Fruit fly (Drosophila melanogaster): ENCODE measurements around the gene Prp4k.

The Prp4k gene

dm6 chr3L:217480-218118, 6.3 kb upstream of the Prp4k start, which contains the start of gene CG13877:
Gene CG13877, plus strand, starts transcription at chr3L:218068.
- no peak for TF ChIP-seq CTCF (optimal IDR thresholded peaks at IDR 0.05)
- no peak for TF ChIP-seq CG8478 (optimal IDR thresholded peaks at IDR 0.05)

- TF ChIP-seq CTCF (optimal IDR thresholded peaks at IDR 0.05) (no peak), CG8478 (optimal IDR thresholded peaks at IDR 0.05) (no peak)
These were observed 5.1 kb upstream of the Prp4k start, which contains the start of gene Kaz1-ORFB for dm6 chr3L:216325-216724. Gene Kaz1-ORFB, plus strand, starts transcription at chr3L:216625.

dm6 chr3L:212520-212919, 1.3 kb upstream of the Prp4k start, which contains the start of the genes thoc7 and Dis3l2:
Gene thoc7, minus strand, starts transcription at chr3L:212687.
Gene Dis3l2, plus strand, starts transcription at chr3L:212709.
- no peak for TF ChIP-seq CTCF (optimal IDR thresholded peaks at IDR 0.05)
- TF ChIP-seq CG8478 (optimal IDR thresholded peaks at IDR 0.05): no peak

dm6 chr3L:205723-206284, 5.5 kb downstream of the Prp4k start, which contains the start of the genes Gk1 and CG13876:
Gene Gk1, minus strand, starts transcription at chr3L:205844.
Gene CG13876, plus strand, starts transcription at chr3L:206134.
- TF ChIP-seq CG8478 (optimal IDR thresholded peaks at IDR 0.05) (no peak), CTCF (optimal IDR thresholded peaks at IDR 0.05) (no peak)

DNA sequence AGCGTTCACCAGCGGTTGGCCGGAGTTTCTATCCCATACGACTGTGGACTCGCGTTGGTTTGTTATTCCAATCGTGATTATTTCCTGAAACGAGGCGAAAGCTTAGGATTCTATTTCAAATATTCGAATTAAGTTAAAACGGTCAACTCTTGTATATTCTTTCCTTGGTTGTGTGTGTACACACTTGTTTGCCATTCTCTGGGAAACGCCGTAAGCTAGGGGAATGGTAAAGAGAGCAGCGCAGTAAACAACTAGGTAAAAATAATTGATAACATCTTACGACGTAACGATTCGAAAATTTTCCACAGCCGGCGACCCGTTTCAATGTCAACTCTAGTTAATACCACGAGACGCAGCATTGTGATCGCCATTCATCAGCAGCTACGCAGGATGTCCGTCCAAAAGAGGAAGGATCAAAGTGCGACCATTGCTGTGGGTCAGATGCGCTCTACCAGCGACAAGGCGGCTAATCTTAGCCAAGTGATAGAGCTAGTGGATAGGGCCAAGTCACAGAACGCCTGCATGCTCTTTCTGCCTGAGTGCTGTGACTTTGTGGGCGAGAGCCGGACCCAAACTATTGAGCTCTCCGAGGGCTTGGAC, 7.6 kb downstream of the Prp4k start, which contains the start of gene NitFhit:
Gene NitFhit (plus strand): TSS at position 195 of the 600 bp plus-strand sequence.
- no peak for TF ChIP-seq CTCF (optimal IDR thresholded peaks at IDR 0.05)
- TF ChIP-seq CG8478 (optimal IDR thresholded peaks at IDR 0.05): no peak

DNA sequence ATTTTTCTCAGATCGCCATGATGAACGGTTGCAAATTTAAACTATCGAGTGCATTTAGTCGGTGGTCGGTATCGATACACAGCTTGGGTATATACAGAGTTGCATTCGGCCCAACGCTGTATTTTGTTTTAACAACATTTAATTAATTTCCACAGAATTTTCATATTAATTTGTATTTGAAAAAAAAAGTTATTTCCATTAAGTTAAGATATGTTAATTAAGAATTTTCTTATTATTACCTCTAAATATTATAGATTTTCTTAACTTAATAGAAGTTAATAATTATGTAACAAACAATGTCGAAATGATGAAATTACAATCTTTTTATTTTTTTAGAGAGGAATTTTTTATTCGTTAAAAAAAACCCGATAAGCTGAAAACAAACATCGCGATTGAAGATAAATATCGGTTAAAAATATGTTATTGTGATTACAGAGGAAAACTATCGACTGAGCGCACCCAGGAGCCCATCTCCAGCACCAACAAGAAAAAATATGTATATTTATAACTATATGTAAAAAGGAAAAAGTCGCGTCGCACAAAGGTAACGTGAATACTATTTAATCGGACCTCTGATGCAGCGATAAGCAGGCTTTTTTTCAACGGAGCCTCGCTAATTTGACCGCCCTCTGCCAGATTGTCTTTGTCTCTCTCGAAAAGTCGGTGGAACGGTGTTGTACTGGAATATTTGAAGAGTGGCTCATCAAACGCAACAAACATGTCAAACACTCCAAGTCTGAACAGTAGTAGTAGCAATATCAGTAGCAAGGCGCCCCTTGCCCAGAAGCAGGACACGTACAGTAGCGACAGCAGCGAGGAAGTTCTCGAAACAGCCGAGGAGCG, 11.3 kb downstream of the Prp4k start, which contains the start of the genes rno and mri:
Gene rno (minus strand): TSS at position 9 of the 843 bp plus-strand sequence.
Gene mri (plus strand): TSS at position 421 of the 843 bp plus-strand sequence.
- TF ChIP-seq CG8478 (optimal IDR thresholded peaks at IDR 0.05): no peak
- TF ChIP-seq CTCF (optimal IDR thresholded peaks at IDR 0.05): no peak

- TF ChIP-seq CG8478 (optimal IDR thresholded peaks at IDR 0.05) (no peak), CTCF (optimal IDR thresholded peaks at IDR 0.05) (peak; percentile 8 to 30)
These were observed 12.1 kb downstream of the Prp4k start for dm6 chr3L:199050-199745.

DNA sequence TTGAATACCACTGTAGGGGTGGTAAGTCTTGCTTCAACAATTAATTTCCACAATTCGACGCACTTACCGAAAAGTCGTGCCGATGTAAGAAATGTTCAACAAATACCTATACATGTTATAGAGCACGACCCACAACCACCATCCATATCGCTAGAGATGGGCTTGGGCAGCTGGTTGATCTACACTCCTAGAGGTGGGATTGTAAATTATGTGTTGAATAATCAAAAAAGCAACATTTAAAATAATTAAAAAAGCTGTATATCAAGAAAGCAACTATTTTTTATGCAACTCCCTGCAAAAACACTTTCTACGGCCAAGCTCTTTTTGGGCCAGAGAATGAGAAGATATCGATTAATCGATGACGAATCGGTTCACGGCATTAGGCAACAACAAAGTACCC, 27.0 kb downstream of the Prp4k start, which contains the start of the genes CG34140, Mkp and Mtch:
Gene CG34140 (minus strand): TSS at position 174 of the 400 bp plus-strand sequence.
Gene Mkp (minus strand): TSS at position 290 of the 400 bp plus-strand sequence.
Gene Mtch (plus strand): TSS at position 376 of the 400 bp plus-strand sequence.
- no peak for TF ChIP-seq CTCF (optimal IDR thresholded peaks at IDR 0.05)
- no peak for TF ChIP-seq CG8478 (optimal IDR thresholded peaks at IDR 0.05)

- TF ChIP-seq CG8478 (optimal IDR thresholded peaks at IDR 0.05) (no peak), CTCF (optimal IDR thresholded peaks at IDR 0.05) (no peak)
These were observed 31.1 kb downstream of the Prp4k start for dm6 chr3L:180262-180543.

dm6 chr3L:179490-180261, 31.6 kb downstream of the Prp4k start, which contains the start of gene CG13875:
Gene CG13875, plus strand, starts transcription at chr3L:179923.
- TF ChIP-seq CTCF (optimal IDR thresholded peaks at IDR 0.05) (no peak), CG8478 (optimal IDR thresholded peaks at IDR 0.05) (no peak)

dm6 chr3L:178913-179488, 32.3 kb downstream of the Prp4k start, which contains the start of gene Vdup1:
Gene Vdup1, minus strand, starts transcription at chr3L:178963.
- TF ChIP-seq CTCF (optimal IDR thresholded peaks at IDR 0.05) (no peak), CG8478 (optimal IDR thresholded peaks at IDR 0.05) (no peak)

dm6 chr3L:178445-178844, 32.8 kb downstream of the Prp4k start:
- no peak for TF ChIP-seq CTCF (optimal IDR thresholded peaks at IDR 0.05)
- TF ChIP-seq CG8478 (optimal IDR thresholded peaks at IDR 0.05): no peak

DNA sequence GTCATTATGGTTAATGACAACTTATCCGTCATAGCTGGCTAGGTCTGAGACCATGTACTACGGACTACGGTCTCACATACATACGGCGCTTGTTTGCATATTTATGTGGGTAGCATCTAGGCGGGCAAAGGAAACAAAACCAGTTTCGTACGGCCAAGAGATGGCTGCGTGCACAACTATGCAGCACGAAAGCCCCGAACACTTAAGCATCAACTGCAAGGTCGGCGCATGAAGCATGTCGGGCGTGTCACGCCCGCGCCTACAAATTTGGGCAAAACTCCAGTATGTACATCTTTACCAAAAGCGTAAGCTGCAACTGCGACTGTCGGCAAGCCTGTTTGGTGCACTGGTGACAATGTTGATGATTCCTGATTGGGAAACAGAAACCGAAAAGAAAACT, 33.3 kb downstream of the Prp4k start:
- TF ChIP-seq CTCF (optimal IDR thresholded peaks at IDR 0.05) (no peak), CG8478 (optimal IDR thresholded peaks at IDR 0.05) (no peak)
